Worm (Caenorhabditis elegans) whole organism, early embryonic: Measurements from ENCODE around the gene Y17G7B.17.

Source experiments
- B0310.2 ChIP-seq: sonication (generic microtip); optimal IDR thresholded peaks from 2 replicates; lab custom pipeline; 2016; ENCODE audit warnings: mild to moderate bottlenecking, missing genetic modification characterization, missing compliant biosample characterization
- F13C5.2 ChIP-seq: sonication (generic microtip); optimal IDR thresholded peaks from 2 replicates; lab custom pipeline; 2017; ENCODE audit warnings: mild to moderate bottlenecking, missing genetic modification characterization, inconsistent platforms, missing compliant biosample characterization
- aly-1 ChIP-seq: sonication (generic microtip); optimal IDR thresholded peaks from 2 replicates; lab custom pipeline; 2016; ENCODE audit warnings: missing genetic modification characterization, missing compliant biosample characterization
- ama-1 ChIP-seq: fragments of 150-350 bp; optimal IDR thresholded peaks from 2 replicates; lab custom pipeline; 2014
- ceh-13 ChIP-seq: fragments of 200-800 bp; sonication (Bioruptor generic); optimal IDR thresholded peaks from 2 replicates; lab custom pipeline; 2018; ENCODE audit warnings: mild to moderate bottlenecking, missing genetic modification characterization, missing compliant biosample characterization
- ceh-36 ChIP-seq: sonication (generic microtip); optimal IDR thresholded peaks from 2 replicates; lab custom pipeline; 2016; ENCODE audit warnings: missing genetic modification characterization, inconsistent platforms, missing compliant biosample characterization
- ets-7 ChIP-seq: sonication (generic microtip); optimal IDR thresholded peaks from 2 replicates; lab custom pipeline; 2016; ENCODE audit warnings: missing genotype, missing genetic modification characterization, missing compliant biosample characterization
- flt-1 ChIP-seq: fragments of 200-800 bp; sonication (Bioruptor generic); IDR thresholded peaks from 2 replicates; pipeline ENCODE4 v1.3.6; 2022; ENCODE audit warnings: missing genetic modification characterization, missing compliant biosample characterization
- hmbx-1 ChIP-seq: sonication (generic microtip); optimal IDR thresholded peaks from 2 replicates; lab custom pipeline; 2016; ENCODE audit warnings: mild to moderate bottlenecking, missing genetic modification characterization, missing compliant biosample characterization
- hmg-4 ChIP-seq: fragments of 200-800 bp; sonication (Bioruptor generic); optimal IDR thresholded peaks from 2 replicates; lab custom pipeline; 2018; ENCODE audit warnings: mild to moderate bottlenecking, missing genetic modification characterization, missing compliant biosample characterization
- hnd-1 ChIP-seq: sonication (generic microtip); optimal IDR thresholded peaks from 2 replicates; lab custom pipeline; 2016; ENCODE audit warnings: missing genetic modification characterization, missing compliant biosample characterization
- pes-1 ChIP-seq: fragments of 200-800 bp; sonication (Bioruptor generic); IDR thresholded peaks from 2 replicates; pipeline ENCODE4 v1.3.6; 2022; ENCODE audit warnings: missing genetic modification reagents, missing genetic modification characterization, missing compliant biosample characterization
- scrt-1 ChIP-seq: fragments of 200-800 bp; sonication (Bioruptor generic); IDR thresholded peaks from 2 replicates; pipeline ENCODE4 v1.3.6; 2022; ENCODE audit warnings: missing genetic modification characterization, missing compliant biosample characterization
- sea-1 ChIP-seq: fragments of 200-800 bp; sonication (Bioruptor generic); conservative IDR thresholded peaks from 2 replicates; pipeline ENCODE4 v1.3.6; 2022; ENCODE audit warnings: missing genetic modification characterization, missing compliant biosample characterization
- tbx-11 ChIP-seq: fragments of 200-800 bp; sonication (Bioruptor generic); IDR thresholded peaks from 2 replicates; pipeline ENCODE4 v1.3.6; 2022; ENCODE audit warnings: missing genetic modification characterization, missing compliant biosample characterization
- tbx-37 ChIP-seq: fragments of 200-800 bp; sonication (Bioruptor generic); conservative IDR thresholded peaks from 2 replicates; pipeline ENCODE4 v1.3.6; 2022; ENCODE audit warnings: missing genetic modification reagents, missing genetic modification characterization, missing compliant biosample characterization
- tra-4 ChIP-seq: sonication (generic microtip); optimal IDR thresholded peaks from 2 replicates; lab custom pipeline; 2017; ENCODE audit warnings: missing genetic modification characterization, missing compliant biosample characterization

Gene Y17G7B.17

ce11 chrII:12110997-12111396, 11.2 kb upstream of the Y17G7B.17 start:
- TF ChIP-seq hmg-4 (GFP tag; lab: Kevin White, UChicago) (peak; percentile 24), F13C5.2 (tag; lab: Kevin White, UChicago) (no peak)

DNA sequence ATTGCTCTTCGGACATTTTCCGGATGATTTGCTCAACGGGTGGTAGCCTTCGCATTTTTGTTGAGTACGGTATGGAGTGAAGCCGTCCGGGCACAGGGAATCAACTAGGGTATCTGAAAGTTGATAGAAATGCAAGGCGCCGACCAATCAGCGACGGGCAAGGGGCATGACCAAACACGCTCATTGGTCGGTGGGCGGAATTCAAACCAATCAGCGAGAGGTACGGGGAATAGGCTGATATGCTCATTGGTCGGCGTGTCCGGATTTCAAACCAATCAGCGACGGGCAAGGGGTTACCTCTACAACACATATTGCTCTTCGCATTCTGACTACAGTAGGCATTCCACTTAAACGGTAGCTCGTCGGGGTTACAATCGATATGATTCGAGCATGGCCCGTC, 9.1 kb upstream of the Y17G7B.17 start:
- TF ChIP-seq B0310.2 (tag; lab: Kevin White, UChicago) (no peak), hmg-4 (GFP tag; lab: Kevin White, UChicago) (no peak), ceh-36 (no peak), ceh-13 (GFP tag; lab: Kevin White, UChicago) (no peak), ets-7 (tag; lab: Kevin White, UChicago) (no peak), tbx-11 (GFP tag; lab: Robert Waterston, UW) (no peak), flt-1 (GFP tag; lab: Robert Waterston, UW) (no peak), ama-1 (lab: Kevin White, UChicago) (no peak), aly-1 (tag; lab: Kevin White, UChicago) (no peak), tbx-37 (no peak), scrt-1 (GFP tag; lab: Robert Waterston, UW) (no peak), pes-1 (GFP tag; lab: Robert Waterston, UW) (no peak), sea-1 (GFP tag; lab: Robert Waterston, UW) (no peak), tra-4 (tag; lab: Kevin White, UChicago) (no peak)

- TF ChIP-seq F13C5.2 (tag; lab: Kevin White, UChicago), result peak; percentile 64
- no peak for TF ChIP-seq hmg-4 (GFP tag; lab: Kevin White, UChicago)
- TF ChIP-seq hnd-1 (tag; lab: Kevin White, UChicago), result no peak
Measured at ce11 chrII:12107840-12108239, 8.1 kb upstream of the Y17G7B.17 start, which contains the start of gene Y17G7B.18. Y17G7B.18 (minus strand) TSS chrII:12107857.

DNA sequence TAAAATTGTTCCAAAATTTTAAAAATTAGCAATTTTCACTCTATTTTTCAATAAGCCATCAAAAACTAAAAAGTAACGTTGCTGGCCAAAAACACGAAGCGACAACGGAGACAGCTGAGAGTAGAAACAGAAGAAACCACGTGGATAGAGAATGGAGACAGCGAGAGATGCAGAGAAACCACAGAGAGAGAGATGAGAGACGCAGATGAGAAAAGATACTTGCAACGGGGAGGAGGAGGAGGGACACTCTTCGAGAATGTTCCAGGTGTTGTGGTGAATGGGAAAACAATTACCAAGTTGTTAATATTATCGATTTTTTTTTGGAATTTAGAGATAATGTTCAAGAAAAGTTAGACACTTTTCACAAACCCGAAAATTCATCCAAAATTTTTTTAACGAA, 2.6 kb upstream of the Y17G7B.17 start:
- TF ChIP-seq aly-1 (tag; lab: Kevin White, UChicago) (no peak), B0310.2 (tag; lab: Kevin White, UChicago) (peak; percentile 33), flt-1 (GFP tag; lab: Robert Waterston, UW) (peak; percentile 24; the same call in 1 of the 2 replicates), F13C5.2 (tag; lab: Kevin White, UChicago) (peak; percentile 73), ceh-36 (peak; percentile 22), hmg-4 (GFP tag; lab: Kevin White, UChicago) (peak; percentile 46), tra-4 (tag; lab: Kevin White, UChicago) (no peak)

ce11 chrII:12098716-12099115, 1.1 kb downstream of the Y17G7B.17 start:
- TF ChIP-seq ceh-13 (GFP tag; lab: Kevin White, UChicago) (no peak), scrt-1 (GFP tag; lab: Robert Waterston, UW) (no peak), hmg-4 (GFP tag; lab: Kevin White, UChicago) (no peak), tbx-37 (no peak), pes-1 (GFP tag; lab: Robert Waterston, UW) (no peak), sea-1 (GFP tag; lab: Robert Waterston, UW) (no peak), tra-4 (tag; lab: Kevin White, UChicago) (no peak), F13C5.2 (tag; lab: Kevin White, UChicago) (no peak), B0310.2 (tag; lab: Kevin White, UChicago) (no peak), tbx-11 (GFP tag; lab: Robert Waterston, UW) (no peak), hmbx-1 (tag; lab: Kevin White, UChicago) (no peak), ets-7 (tag; lab: Kevin White, UChicago) (no peak)

DNA sequence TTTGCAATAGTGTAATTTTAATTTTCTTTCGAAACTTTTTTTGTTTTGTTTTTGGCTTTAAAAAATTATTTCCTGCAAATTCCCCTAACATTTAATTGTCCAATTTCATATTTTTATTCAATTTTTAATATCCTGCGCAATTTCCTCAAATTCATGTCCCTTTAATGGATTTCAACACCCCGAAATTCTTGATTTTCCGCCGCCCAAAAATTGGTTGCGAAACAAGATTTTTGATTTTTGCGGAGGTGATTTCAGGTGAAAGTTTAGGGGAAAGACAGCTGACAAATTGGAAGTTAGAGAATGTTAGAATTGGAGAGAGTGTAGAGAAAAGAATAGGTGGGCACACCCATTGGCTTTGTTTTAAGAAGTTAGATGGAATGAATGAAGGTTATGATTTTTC, 4.8 kb downstream of the Y17G7B.17 start:
- TF ChIP-seq sea-1 (GFP tag; lab: Robert Waterston, UW), result no peak

DNA sequence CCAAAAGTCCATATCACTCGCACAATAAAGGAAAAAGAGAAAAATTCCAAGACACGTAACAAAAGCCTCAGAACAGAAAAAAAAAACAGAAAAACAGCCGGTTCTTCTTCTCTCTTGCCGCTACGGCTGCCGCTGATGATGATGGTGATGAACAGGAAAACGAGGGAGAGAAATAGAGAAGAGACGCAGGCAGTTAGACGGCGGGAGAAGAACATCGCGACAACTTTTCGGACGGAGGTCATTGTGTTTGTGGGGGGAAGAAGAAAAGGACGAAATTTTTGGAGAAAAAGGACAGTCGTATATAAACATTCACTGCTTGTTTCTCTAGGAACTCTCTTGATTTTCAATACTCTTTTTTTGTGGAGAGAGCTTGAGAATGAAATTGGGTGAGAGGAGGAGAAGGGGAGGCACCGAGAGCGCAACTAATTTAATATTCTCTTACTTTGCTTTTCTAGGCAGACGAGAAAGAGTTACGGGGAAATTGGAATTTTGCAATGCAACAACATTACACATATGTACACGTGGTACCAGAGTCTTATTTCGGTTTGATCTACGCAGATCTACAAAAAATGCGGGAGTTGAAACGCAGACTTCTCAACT, 10.1 kb downstream of the Y17G7B.17 start:
- TF ChIP-seq ets-7 (tag; lab: Kevin White, UChicago) (no peak), scrt-1 (GFP tag; lab: Robert Waterston, UW) (no peak), hmbx-1 (tag; lab: Kevin White, UChicago) (no peak), flt-1 (GFP tag; lab: Robert Waterston, UW) (no peak; the same call in 1 of the 2 replicates), tbx-11 (GFP tag; lab: Robert Waterston, UW) (no peak), aly-1 (tag; lab: Kevin White, UChicago) (no peak), ama-1 (lab: Kevin White, UChicago) (no peak), tra-4 (tag; lab: Kevin White, UChicago) (no peak), pes-1 (GFP tag; lab: Robert Waterston, UW) (no peak), ceh-13 (GFP tag; lab: Kevin White, UChicago) (no peak), hmg-4 (GFP tag; lab: Kevin White, UChicago) (no peak), hnd-1 (tag; lab: Kevin White, UChicago) (no peak), F13C5.2 (tag; lab: Kevin White, UChicago) (no peak)

DNA sequence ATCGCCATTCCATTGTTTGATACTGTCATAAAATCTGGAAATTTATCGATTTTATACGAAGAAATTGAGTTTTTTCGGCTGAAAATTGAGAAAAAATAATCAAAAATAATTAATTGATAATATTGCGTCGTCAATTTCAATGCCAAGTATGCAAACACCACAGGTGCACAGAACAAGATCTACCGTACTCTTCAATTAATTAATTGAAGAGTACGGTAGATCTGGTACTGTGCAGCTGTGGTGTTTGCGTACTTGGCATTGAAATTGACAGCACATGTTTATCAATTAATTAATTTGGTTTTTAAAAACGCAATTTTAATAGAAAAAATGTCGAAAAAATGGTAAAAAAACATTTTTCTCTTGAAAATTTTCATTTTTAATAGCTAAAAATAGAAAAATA, 11.0 kb downstream of the Y17G7B.17 start, which contains the start of gene cnt-1:
cnt-1 (minus strand) TSS at position 36 of the 400 bp plus-strand sequence.
- TF ChIP-seq hmg-4 (GFP tag; lab: Kevin White, UChicago), result no peak
- TF ChIP-seq sea-1 (GFP tag; lab: Robert Waterston, UW), result no peak
- no peak for TF ChIP-seq ceh-36
- no peak for TF ChIP-seq ama-1 (lab: Kevin White, UChicago)
- TF ChIP-seq tbx-11 (GFP tag; lab: Robert Waterston, UW), result no peak
- no peak for TF ChIP-seq scrt-1 (GFP tag; lab: Robert Waterston, UW)
- no peak for TF ChIP-seq ceh-13 (GFP tag; lab: Kevin White, UChicago)
- no peak for TF ChIP-seq F13C5.2 (tag; lab: Kevin White, UChicago)
- TF ChIP-seq B0310.2 (tag; lab: Kevin White, UChicago), result no peak
- TF ChIP-seq pes-1 (GFP tag; lab: Robert Waterston, UW), result no peak
- TF ChIP-seq ets-7 (tag; lab: Kevin White, UChicago), result no peak
- TF ChIP-seq aly-1 (tag; lab: Kevin White, UChicago), result no peak
- no peak for TF ChIP-seq flt-1 (GFP tag; lab: Robert Waterston, UW)
- no peak for TF ChIP-seq tra-4 (tag; lab: Kevin White, UChicago)
- no peak for TF ChIP-seq hnd-1 (tag; lab: Kevin White, UChicago)
- no peak for TF ChIP-seq hmbx-1 (tag; lab: Kevin White, UChicago)
- TF ChIP-seq tbx-37, result no peak
